3 fruit fly cellular contexts compared by ENCODE assay signal in genomic region chr3R:28569529-28570175, dm6.
TF ChIP-seq lines count a peak whose summit lies in the region.

No protein-coding gene starts in this region.

- TF ChIP-seq CTCF in whole organism, embryonic (GFP tag; optimal IDR thresholded peaks at IDR 0.05; lab: Kevin White, UChicago) = no peak

TF ChIP-seq in whole organism, embryonic, 481 proteins besides CTCF, POLR2A, EP300 and RAD21 (continues in another document):
- TF ChIP-seq NfI (GFP tag; optimal IDR thresholded peaks at IDR 0.05; lab: Kevin White, UChicago) (no peak), repo (GFP tag; optimal IDR thresholded peaks at IDR 0.05; lab: Kevin White, UChicago) (no peak), seq (GFP tag; IDR thresholded peaks at IDR 0.05; lab: Robert Waterston, UW) (no peak), corto (GFP tag; optimal IDR thresholded peaks at IDR 0.05; lab: Kevin White, UChicago) (no peak), Sry-β (GFP tag; optimal IDR thresholded peaks at IDR 0.05; lab: Kevin White, UChicago) (no peak), Stat92E (GFP tag; optimal IDR thresholded peaks at IDR 0.05; lab: Kevin White, UChicago) (no peak), CG32772 (GFP tag; IDR thresholded peaks at IDR 0.05; lab: Robert Waterston, UW) (no peak), ac (GFP tag; optimal IDR thresholded peaks at IDR 0.05; lab: Kevin White, UChicago) (no peak), Fer3 (tag; optimal IDR thresholded peaks at IDR 0.05; lab: Kevin White, UChicago) (no peak), kni (GFP tag; optimal IDR thresholded peaks at IDR 0.05; lab: Kevin White, UChicago) (no peak), Dbx (GFP tag; IDR thresholded peaks at IDR 0.05; lab: Robert Waterston, UW) (no peak), CG5180 (GFP tag; optimal IDR thresholded peaks at IDR 0.05; lab: Kevin White, UChicago) (no peak), CG6683 (GFP tag; optimal IDR thresholded peaks at IDR 0.05; lab: Kevin White, UChicago) (no peak), CG9817 (tag; optimal IDR thresholded peaks at IDR 0.05; lab: Kevin White, UChicago) (no peak), Optix (GFP tag; IDR thresholded peaks at IDR 0.05; lab: Robert Waterston, UW) (no peak), eyg (GFP tag; optimal IDR thresholded peaks at IDR 0.05; lab: Kevin White, UChicago) (no peak), CG15696 (tag; optimal IDR thresholded peaks at IDR 0.05; lab: Kevin White, UChicago) (peak; percentile 12), BtbVII (GFP tag; optimal IDR thresholded peaks at IDR 0.05; lab: Kevin White, UChicago) (peak; percentile 10), gem (tag; optimal IDR thresholded peaks at IDR 0.05; lab: Kevin White, UChicago) (peak; percentile 17), pros (GFP tag; optimal IDR thresholded peaks at IDR 0.05; lab: Kevin White, UChicago) (no peak), YL-1 (GFP tag; optimal IDR thresholded peaks at IDR 0.05; lab: Kevin White, UChicago) (no peak), CG10267 (tag; optimal IDR thresholded peaks at IDR 0.05; lab: Kevin White, UChicago) (no peak), eve (GFP tag; optimal IDR thresholded peaks at IDR 0.05; lab: Kevin White, UChicago) (no peak), Taf1 (GFP tag; IDR thresholded peaks at IDR 0.05; lab: Robert Waterston, UW) (no peak), NC2β (GFP tag; optimal IDR thresholded peaks at IDR 0.05; lab: Kevin White, UChicago) (no peak), ash1 (GFP tag; optimal IDR thresholded peaks at IDR 0.05; lab: Kevin White, UChicago) (no peak), CG2116 (GFP tag; optimal IDR thresholded peaks at IDR 0.05; lab: Kevin White, UChicago) (no peak), CG11504 (tag; optimal IDR thresholded peaks at IDR 0.05; lab: Kevin White, UChicago) (peak; percentile 7), Dfd (GFP tag; optimal IDR thresholded peaks at IDR 0.05; lab: Kevin White, UChicago) (no peak), ewg (GFP tag; optimal IDR thresholded peaks at IDR 0.05; lab: Kevin White, UChicago) (no peak), ATbp (GFP tag; optimal IDR thresholded peaks at IDR 0.05; lab: Kevin White, UChicago) (no peak), B-H2 (GFP tag; optimal IDR thresholded peaks at IDR 0.05; lab: Kevin White, UChicago) (no peak), CG10321 (GFP tag; IDR thresholded peaks at IDR 0.05; lab: Robert Waterston, UW) (no peak)

TF ChIP-seq in whole organism, prepupa, 60 proteins besides CTCF, POLR2A, EP300 and RAD21:
- TF ChIP-seq svp (GFP tag; lab: Kevin White, UChicago) = peak; percentile 37
- TF ChIP-seq CG3032 (tag; optimal IDR thresholded peaks at IDR 0.05; lab: Kevin White, UChicago) = peak; percentile 27
- TF ChIP-seq CG6163 (GFP tag; IDR thresholded peaks at IDR 0.05; lab: Robert Waterston, UW) = peak; percentile 39; the same call in 1 of the 3 replicates
- no peak for TF ChIP-seq CG8632 (GFP tag; optimal IDR thresholded peaks at IDR 0.05; lab: Kevin White, UChicago)
- peak; percentile 34 for TF ChIP-seq CG10631 (GFP tag; optimal IDR thresholded peaks at IDR 0.05; lab: Kevin White, UChicago)
- TF ChIP-seq CG6792 (GFP tag; optimal IDR thresholded peaks at IDR 0.05; lab: Kevin White, UChicago) = no peak
- peak in 1 of 2 experiments; percentile 32 for TF ChIP-seq salr (GFP tag; optimal IDR thresholded peaks at IDR 0.05; lab: Kevin White, UChicago)
- TF ChIP-seq Eip78C (GFP tag; lab: Kevin White, UChicago) = peak; percentile 63
- peak; percentile 98 for TF ChIP-seq fkh (GFP tag; optimal IDR thresholded peaks at IDR 0.05; lab: Kevin White, UChicago)
- no peak for TF ChIP-seq Lpt (GFP tag; optimal IDR thresholded peaks at IDR 0.05; lab: Kevin White, UChicago)
- TF ChIP-seq Eip93F (GFP tag; optimal IDR thresholded peaks at IDR 0.05; lab: Kevin White, UChicago) = no peak
- no peak for TF ChIP-seq CG7368 (GFP tag; optimal IDR thresholded peaks at IDR 0.05; lab: Kevin White, UChicago)
- TF ChIP-seq CG3919 (GFP tag; optimal IDR thresholded peaks at IDR 0.05; lab: Kevin White, UChicago) = no peak
- no peak for TF ChIP-seq CG31627 (GFP tag; optimal IDR thresholded peaks at IDR 0.05; lab: Kevin White, UChicago)
- peak; percentile 8 for TF ChIP-seq CG1621 (tag; optimal IDR thresholded peaks at IDR 0.05; lab: Kevin White, UChicago)
- no peak for TF ChIP-seq Met (GFP tag; optimal IDR thresholded peaks at IDR 0.05; lab: Kevin White, UChicago)

TF ChIP-seq in whole organism, pupa, 21 proteins besides CTCF, POLR2A, EP300 and RAD21:
- TF ChIP-seq CG14655 (GFP tag; optimal IDR thresholded peaks at IDR 0.05; lab: Kevin White, UChicago) = peak; percentile 9
- peak; percentile 24 for TF ChIP-seq Pif1B (GFP tag; optimal IDR thresholded peaks at IDR 0.05; lab: Kevin White, UChicago)
- no peak for TF ChIP-seq D1 (tag; optimal IDR thresholded peaks at IDR 0.05; lab: Kevin White, UChicago)
